Fruit fly (Drosophila melanogaster): ENCODE results near the gene CG10638.

CG10638 gene

DNA sequence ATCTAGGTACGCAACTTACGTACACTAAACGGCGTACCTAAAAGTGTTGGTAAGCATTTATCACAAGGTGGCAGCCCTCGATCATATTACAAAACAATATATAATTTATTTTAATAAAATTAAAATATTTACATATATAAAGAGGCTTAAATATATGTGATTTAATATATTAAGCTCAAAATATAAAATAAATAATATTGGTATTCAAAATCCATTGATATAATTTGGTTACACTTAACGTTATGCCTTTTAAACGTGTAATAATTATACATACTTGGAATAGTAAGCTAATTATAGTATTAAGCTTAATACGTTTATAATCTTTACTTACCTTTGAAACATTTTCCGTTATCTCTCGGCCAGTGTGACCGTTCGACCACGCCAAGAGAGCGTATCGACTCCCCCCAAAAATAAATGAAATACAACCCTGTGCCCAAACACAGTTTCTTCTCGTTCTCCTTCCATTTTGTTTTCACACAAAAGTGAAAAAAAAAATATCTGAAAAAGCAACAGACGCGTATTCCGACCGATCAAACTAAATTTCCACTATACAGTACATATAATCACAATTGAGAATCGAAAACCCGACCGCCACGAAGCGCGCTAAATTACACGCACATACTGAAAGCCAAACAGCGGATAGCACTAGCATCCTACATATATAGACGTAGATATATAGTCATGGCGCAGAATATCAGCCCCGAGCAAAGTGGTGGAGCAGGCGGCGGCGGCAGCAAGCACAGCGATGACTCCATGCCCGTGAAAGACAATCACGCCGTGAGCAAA lies 2.9 kb upstream of the CG10638 start, which contains the start of the genes CG10646 and vih:
Gene CG10646, minus strand, starts transcription at position 30 of the 786 bp plus-strand sequence.
Gene vih, plus strand, starts transcription at position 428 of the 786 bp plus-strand sequence.
- TF ChIP-seq Ets98B (GFP tag; IDR thresholded peaks at IDR 0.05) (no peak; the same call in 1 of the 2 replicates), Snoo (tag; optimal IDR thresholded peaks at IDR 0.05) (peak; percentile 37), CG8159 (tag; optimal IDR thresholded peaks at IDR 0.05) (peak; percentile 23), Pif1B (GFP tag; optimal IDR thresholded peaks at IDR 0.05) (no peak), CG15710 (tag; optimal IDR thresholded peaks at IDR 0.05) (peak; percentile 27), CG13204 (GFP tag; optimal IDR thresholded peaks at IDR 0.05) (no peak), D1 (tag; optimal IDR thresholded peaks at IDR 0.05) (no peak), rn (GFP tag; IDR thresholded peaks at IDR 0.05) (no peak), gl (tag; optimal IDR thresholded peaks at IDR 0.05) (no peak), EcR (GFP tag; optimal IDR thresholded peaks at IDR 0.05) (no peak), CG4496 (GFP tag; IDR thresholded peaks at IDR 0.05) (peak; percentile 31; the same call in 1 of the 3 replicates), Pif1A (GFP tag; optimal IDR thresholded peaks at IDR 0.05) (no peak), fd96Ca (GFP tag; IDR thresholded peaks at IDR 0.05) (no peak), CG32121 (GFP tag; IDR thresholded peaks at IDR 0.05) (no peak), CG14655 (GFP tag; optimal IDR thresholded peaks at IDR 0.05) (no peak)

DNA sequence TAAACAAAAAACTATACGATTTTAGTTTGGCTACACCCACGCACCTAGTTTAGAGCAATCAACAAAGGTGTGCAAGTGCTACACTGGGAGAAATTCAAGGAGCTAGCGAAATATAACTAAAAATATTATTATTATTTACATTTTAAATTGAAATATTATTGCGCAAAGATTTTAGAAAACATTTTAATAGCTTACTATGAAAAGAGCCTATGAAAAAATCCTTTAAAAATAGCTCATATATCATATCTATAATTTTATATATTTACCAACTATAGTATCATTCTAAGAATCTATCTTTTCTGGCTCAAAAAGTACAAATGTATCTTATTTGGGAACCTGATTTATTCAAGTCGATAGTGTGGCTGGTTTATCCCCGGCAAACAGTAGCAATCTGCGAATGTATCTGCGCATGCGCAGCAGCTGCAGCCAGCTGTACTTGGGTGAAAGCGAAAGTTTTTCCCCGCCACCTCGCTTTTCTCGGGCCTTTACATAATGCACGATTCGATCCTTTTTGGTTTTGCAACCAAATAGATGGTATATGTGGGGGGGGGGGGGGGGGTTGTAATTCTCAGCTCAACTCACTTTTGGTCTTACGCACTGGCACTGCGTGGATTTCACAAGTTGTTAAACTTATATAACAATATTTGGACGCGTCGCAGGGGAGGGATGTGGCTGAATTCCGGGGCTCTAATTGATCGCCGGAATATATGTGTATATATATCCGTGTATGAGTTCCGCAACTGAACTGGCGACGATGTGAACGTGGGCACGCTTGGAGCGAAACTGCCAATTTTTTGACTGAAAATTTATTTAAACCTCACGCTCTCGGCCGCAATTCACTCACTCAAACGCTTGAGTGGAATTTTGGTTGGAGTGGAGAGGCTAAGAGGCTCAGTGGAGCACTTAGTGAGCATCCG lies 4.4 kb downstream of the CG10638 start, which contains the start of gene CG10657:
Gene CG10657, minus strand, starts transcription at position 789 of the 917 bp plus-strand sequence.
- peak; percentile 6 for TF ChIP-seq CG17806 (tag; optimal IDR thresholded peaks at IDR 0.05)
- 0 out of 3 replicates have a peak, but pooled peaks have one; percentile 32 for TF ChIP-seq CG4496 (GFP tag; IDR thresholded peaks at IDR 0.05)
- no peak for TF ChIP-seq CG12605 (GFP tag; IDR thresholded peaks at IDR 0.05)
- peak; percentile 18 for TF ChIP-seq CG9948 (tag; optimal IDR thresholded peaks at IDR 0.05)
- TF ChIP-seq CG13204 (GFP tag; optimal IDR thresholded peaks at IDR 0.05) = no peak
- 0 out of 3 replicates have a peak, but pooled peaks have one; percentile 15 for TF ChIP-seq fd96Ca (GFP tag; IDR thresholded peaks at IDR 0.05)
- TF ChIP-seq gl (tag; optimal IDR thresholded peaks at IDR 0.05) = no peak
- peak; percentile 11 for TF ChIP-seq CG15710 (tag; optimal IDR thresholded peaks at IDR 0.05)
- TF ChIP-seq Pif1A (GFP tag; optimal IDR thresholded peaks at IDR 0.05) = no peak
- peak; percentile 35; the same call in 1 of the 2 replicates for TF ChIP-seq CG32121 (GFP tag; IDR thresholded peaks at IDR 0.05)

DNA sequence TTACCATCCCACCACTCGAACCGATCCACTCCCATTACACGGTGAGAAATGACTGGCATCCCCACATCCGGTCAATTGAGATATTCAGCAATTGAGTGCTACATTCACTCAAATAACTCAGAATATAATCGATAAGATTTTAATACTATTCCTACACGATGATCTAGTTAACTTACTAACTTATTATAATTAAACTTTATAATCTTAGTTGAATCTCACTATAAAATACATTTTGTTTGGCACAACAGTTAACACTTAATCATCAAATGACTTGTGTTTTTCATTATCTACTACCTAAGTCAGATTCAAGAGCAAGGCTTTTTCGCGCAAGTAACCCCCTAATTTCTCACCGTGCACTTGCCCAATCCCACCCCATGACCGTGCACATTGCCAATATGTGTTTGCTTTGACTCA lies 5.8 kb downstream of the CG10638 start:
- peak; percentile 82 for TF ChIP-seq CG9948 (tag; optimal IDR thresholded peaks at IDR 0.05)
- TF ChIP-seq EcR (GFP tag; optimal IDR thresholded peaks at IDR 0.05) = no peak
- peak; percentile 83 for TF ChIP-seq Pif1B (GFP tag; optimal IDR thresholded peaks at IDR 0.05)
- TF ChIP-seq CG32121 (GFP tag; IDR thresholded peaks at IDR 0.05) = peak; percentile 73
- TF ChIP-seq Snoo (tag; optimal IDR thresholded peaks at IDR 0.05) = peak; percentile 86
- TF ChIP-seq CG14655 (GFP tag; optimal IDR thresholded peaks at IDR 0.05) = peak; percentile 95
- TF ChIP-seq CG8301 (tag; optimal IDR thresholded peaks at IDR 0.05) = peak; percentile 92
- peak; percentile 60 for TF ChIP-seq gl (tag; optimal IDR thresholded peaks at IDR 0.05)
- peak; percentile 84 for TF ChIP-seq Pif1A (GFP tag; optimal IDR thresholded peaks at IDR 0.05)
- peak; percentile 20; the same call in 1 of the 2 replicates for TF ChIP-seq CG10348 (GFP tag; IDR thresholded peaks at IDR 0.05)
- TF ChIP-seq rn (GFP tag; IDR thresholded peaks at IDR 0.05) = 0 out of 2 replicates have a peak, but pooled peaks have one; percentile 25
- TF ChIP-seq CG8159 (tag; optimal IDR thresholded peaks at IDR 0.05) = peak; percentile 87
- TF ChIP-seq CG15710 (tag; optimal IDR thresholded peaks at IDR 0.05) = peak; percentile 85
- TF ChIP-seq Ets98B (GFP tag; IDR thresholded peaks at IDR 0.05) = peak; percentile 67
- no peak; the same call in none of the 3 replicates for TF ChIP-seq CG4496 (GFP tag; IDR thresholded peaks at IDR 0.05)
- peak; percentile 69; the same call in 2 of the 3 replicates for TF ChIP-seq fd96Ca (GFP tag; IDR thresholded peaks at IDR 0.05)
- TF ChIP-seq CG17806 (tag; optimal IDR thresholded peaks at IDR 0.05) = peak; percentile 76
- 0 out of 2 replicates have a peak, but pooled peaks have one; percentile 20 for TF ChIP-seq CG12605 (GFP tag; IDR thresholded peaks at IDR 0.05)
- TF ChIP-seq CG34367 (tag; optimal IDR thresholded peaks at IDR 0.05) = peak; percentile 75
- peak; percentile 75 for TF ChIP-seq D1 (tag; optimal IDR thresholded peaks at IDR 0.05)
- no peak for TF ChIP-seq CG13204 (GFP tag; optimal IDR thresholded peaks at IDR 0.05)

DNA sequence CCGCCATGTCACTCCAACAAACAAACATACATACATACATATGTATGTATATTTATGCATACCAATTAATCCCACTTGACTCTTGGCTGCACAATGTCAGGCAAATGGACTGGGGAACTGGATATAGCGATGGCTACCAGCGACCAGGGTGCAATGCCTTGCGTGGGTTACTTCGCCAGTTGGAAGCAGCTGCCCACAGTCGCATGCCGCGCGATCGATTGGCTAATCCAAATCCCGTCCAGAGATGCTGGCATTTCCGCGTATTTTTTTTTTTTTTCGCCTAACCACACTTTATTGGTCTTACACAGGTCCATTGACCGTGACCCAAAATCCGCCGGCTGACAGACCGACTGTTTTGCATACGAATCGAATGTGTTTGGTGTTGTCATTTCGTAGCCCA lies 6.8 kb downstream of the CG10638 start:
- TF ChIP-seq CG13204 (GFP tag; optimal IDR thresholded peaks at IDR 0.05) (no peak), fd96Ca (GFP tag; IDR thresholded peaks at IDR 0.05) (no peak), Pif1B (GFP tag; optimal IDR thresholded peaks at IDR 0.05) (no peak), D1 (tag; optimal IDR thresholded peaks at IDR 0.05) (no peak), CG8159 (tag; optimal IDR thresholded peaks at IDR 0.05) (no peak), Ets98B (GFP tag; IDR thresholded peaks at IDR 0.05) (no peak), CG8301 (tag; optimal IDR thresholded peaks at IDR 0.05) (no peak), CG4496 (GFP tag; IDR thresholded peaks at IDR 0.05) (no peak), CG10348 (GFP tag; IDR thresholded peaks at IDR 0.05) (no peak), CG12605 (GFP tag; IDR thresholded peaks at IDR 0.05) (no peak), Pif1A (GFP tag; optimal IDR thresholded peaks at IDR 0.05) (no peak), CG15710 (tag; optimal IDR thresholded peaks at IDR 0.05) (no peak), CG9948 (tag; optimal IDR thresholded peaks at IDR 0.05) (no peak), Snoo (tag; optimal IDR thresholded peaks at IDR 0.05) (no peak), gl (tag; optimal IDR thresholded peaks at IDR 0.05) (no peak), EcR (GFP tag; optimal IDR thresholded peaks at IDR 0.05) (no peak), rn (GFP tag; IDR thresholded peaks at IDR 0.05) (no peak), CG34367 (tag; optimal IDR thresholded peaks at IDR 0.05) (no peak), CG17806 (tag; optimal IDR thresholded peaks at IDR 0.05) (no peak), CG32121 (GFP tag; IDR thresholded peaks at IDR 0.05) (no peak)

All from whole organism, pupa.